Worm (Caenorhabditis elegans): ENCODE results near the gene F54C4.4.

DNA sequence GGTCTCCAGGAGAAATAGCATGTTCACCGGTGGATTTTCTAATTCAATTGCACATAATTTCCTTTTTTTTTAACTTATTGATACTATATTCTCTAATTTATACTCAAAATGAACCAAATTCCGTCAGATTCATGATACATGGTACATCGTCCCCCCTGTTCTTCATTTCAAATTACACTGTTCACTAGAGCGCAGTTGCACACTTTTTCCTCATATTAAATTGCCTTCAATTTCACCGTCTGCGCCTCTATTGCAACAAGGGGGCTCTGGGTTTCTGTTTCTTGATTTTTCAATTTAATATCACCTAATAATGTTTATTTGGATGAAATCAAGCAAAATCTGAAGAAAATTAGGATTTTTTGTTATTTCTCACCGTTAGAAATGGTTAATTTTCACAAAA, 44.4 kb upstream of the F54C4.4 start:
- TF ChIP-seq ceh-36 (tag; optimal IDR thresholded peaks at IDR 0.05) (no peak), ama-1 (optimal IDR thresholded peaks at IDR 0.05) (no peak), F13C5.2 (tag; optimal IDR thresholded peaks at IDR 0.05) (peak; percentile 31), ets-7 (tag; optimal IDR thresholded peaks at IDR 0.05) (no peak), tra-4 (tag; optimal IDR thresholded peaks at IDR 0.05) (no peak)
